Fruit fly (Drosophila melanogaster) whole organism: ENCODE data around the gene Osi4.

Experiments
- CG8478 ChIP-seq: fragments of >200 bp; optimal IDR thresholded peaks from 2 replicates; lab custom pipeline; 2018; ENCODE audit warnings: inconsistent platforms
- Dll ChIP-seq: fragments of >200 bp; optimal IDR thresholded peaks from 2 replicates; lab custom pipeline; 2017
- EcR ChIP-seq, 2 experiments: fragments of >200 bp; optimal IDR thresholded peaks; 2 replicates each; lab custom pipeline; 2017; ENCODE audit warnings: missing biosample characterization in 2 of 2, missing genetic modification characterization in 2 of 2, missing genetic modification reagents in 2 of 2
- pan ChIP-seq: fragments of >200 bp; optimal IDR thresholded peaks from 2 replicates; lab custom pipeline; 2017
- psq ChIP-seq: fragments of >200 bp; optimal IDR thresholded peaks from 2 replicates; lab custom pipeline; 2017
- usp ChIP-seq: fragments of >200 bp; optimal IDR thresholded peaks from 2 replicates; lab custom pipeline; 2017; ENCODE audit warnings: missing biosample characterization, missing genetic modification characterization, mixed read lengths

The Osi4 gene

DNA sequence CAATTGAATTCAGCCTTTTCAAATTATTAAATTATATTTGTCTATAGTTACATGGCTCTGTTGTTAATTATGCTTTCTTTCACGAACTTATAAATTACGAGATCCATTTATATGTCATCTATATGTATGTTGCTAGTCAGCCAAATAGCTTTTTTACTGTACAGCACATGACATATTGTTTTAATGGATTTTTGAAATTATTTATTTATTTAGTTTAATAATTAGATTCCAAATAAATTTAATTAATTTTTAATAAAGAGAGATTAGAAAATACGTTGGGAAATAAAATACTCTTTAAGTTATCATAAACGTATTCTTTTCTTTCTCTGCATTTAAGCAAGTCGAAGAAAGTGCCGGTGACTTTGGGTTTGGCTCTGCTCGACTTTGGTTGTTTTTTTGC lies 19.7 kb upstream of the Osi4 start:
- TF ChIP-seq Dll (lab: Kevin White, UChicago): no peak
- no peak for TF ChIP-seq usp (GFP tag; lab: Kevin White, UChicago)
- TF ChIP-seq CG8478 (lab: Kevin White, UChicago): no peak
- TF ChIP-seq pan (lab: Kevin White, UChicago): no peak
- TF ChIP-seq psq: no peak
- TF ChIP-seq EcR (GFP tag; optimal IDR thresholded peaks at IDR 0.05; lab: Kevin White, UChicago): no peak

DNA sequence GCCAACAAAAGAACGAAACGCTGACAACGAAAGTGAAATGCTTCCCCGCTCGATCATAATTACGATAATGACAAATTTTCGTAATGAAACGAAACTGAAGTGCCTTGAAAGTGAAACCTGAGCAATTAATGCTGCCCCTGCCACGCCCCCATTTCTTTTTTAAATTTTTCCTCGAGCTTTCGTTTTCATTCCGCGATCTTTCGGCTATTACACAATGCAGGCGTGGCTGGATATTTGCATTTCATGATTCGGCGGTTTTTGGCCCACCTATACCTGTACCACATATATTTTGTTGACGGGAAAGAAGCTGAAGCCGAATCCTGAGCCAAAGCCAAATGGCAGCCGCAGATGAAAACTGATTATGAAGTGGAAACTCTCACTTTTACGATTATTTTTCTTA lies 18.7 kb upstream of the Osi4 start:
- TF ChIP-seq pan (lab: Kevin White, UChicago) (no peak), EcR (GFP tag; optimal IDR thresholded peaks at IDR 0.05; lab: Kevin White, UChicago) (no peak), usp (GFP tag; lab: Kevin White, UChicago) (no peak), Dll (lab: Kevin White, UChicago) (no peak), CG8478 (lab: Kevin White, UChicago) (no peak), psq (no peak)

DNA sequence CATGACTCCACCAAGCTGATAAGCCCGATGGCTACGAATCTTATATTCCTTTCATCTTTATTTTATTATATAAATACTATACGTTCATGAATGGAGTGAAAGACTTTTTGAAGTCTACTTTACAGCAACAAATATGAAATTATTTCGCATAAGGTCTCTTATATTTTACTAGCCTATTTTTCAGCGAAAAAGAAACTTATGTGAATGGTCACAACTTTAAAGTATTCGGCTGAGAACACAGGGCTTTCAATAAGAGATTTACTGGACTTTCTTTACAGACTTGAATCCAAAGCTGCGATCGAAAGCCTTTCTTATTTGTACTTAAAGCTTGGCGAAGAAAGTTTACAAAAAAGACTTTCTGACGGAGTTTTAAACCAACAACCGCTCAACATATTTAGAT lies 17.4 kb upstream of the Osi4 start:
- no peak for TF ChIP-seq Dll (lab: Kevin White, UChicago)

DNA sequence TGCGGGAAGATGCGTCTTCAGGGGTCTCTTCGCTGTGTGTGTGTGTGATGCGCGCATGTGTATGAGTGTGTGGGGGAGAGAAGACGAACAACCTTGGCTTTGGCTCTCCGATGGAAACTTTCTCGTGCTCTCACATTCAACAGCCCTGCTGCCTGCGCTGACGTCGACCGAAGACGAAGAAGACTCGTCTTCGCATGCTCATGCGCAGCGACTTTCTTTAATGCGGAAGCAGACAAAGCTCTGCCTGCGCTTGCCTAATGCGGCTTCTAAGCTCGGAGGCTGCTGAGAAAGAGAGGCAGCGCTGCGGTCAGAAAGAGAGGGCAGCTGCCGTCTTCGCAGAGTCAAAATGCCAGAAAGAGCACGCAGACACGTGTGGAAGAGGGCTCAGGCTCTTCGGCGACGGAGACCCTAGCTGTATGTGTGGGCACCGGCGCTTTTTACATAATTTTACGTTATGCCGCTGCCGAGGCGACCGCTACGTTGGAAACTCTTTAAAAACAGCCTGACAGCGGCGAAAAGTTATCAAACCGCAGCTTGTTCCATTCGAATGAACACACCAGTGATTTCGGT lies 12.7 kb upstream of the Osi4 start, which contains the start of gene Osi6:
Gene Osi6 (plus strand): TSS at position 520 of the 570 bp plus-strand sequence.
- TF ChIP-seq usp (GFP tag; lab: Kevin White, UChicago): no peak
- TF ChIP-seq EcR (GFP tag; optimal IDR thresholded peaks at IDR 0.05; lab: Kevin White, UChicago): no peak
- TF ChIP-seq pan (lab: Kevin White, UChicago): no peak
- TF ChIP-seq Dll (lab: Kevin White, UChicago): peak; percentile 29
- no peak for TF ChIP-seq CG8478 (lab: Kevin White, UChicago)
- no peak for TF ChIP-seq psq

DNA sequence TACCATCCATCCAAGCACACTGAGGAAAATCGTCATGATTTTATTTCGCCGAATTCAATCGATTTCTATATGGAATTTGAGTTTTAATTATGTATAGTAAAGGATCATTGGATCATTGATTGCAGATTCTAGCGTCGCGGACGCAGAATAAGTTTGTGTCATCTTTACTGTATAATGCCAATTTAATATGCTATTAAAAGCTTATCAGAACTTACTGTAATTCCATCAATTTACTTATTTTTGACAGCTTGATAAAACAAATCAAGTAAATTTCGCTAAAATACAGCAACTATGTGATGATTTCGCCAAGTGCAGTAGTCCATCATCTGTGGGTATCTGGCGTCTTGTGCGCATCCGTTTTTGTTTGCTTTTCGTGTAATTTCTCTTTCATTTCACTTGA lies 11.5 kb upstream of the Osi4 start:
- TF ChIP-seq usp (GFP tag; lab: Kevin White, UChicago): no peak
- no peak for TF ChIP-seq EcR (GFP tag; optimal IDR thresholded peaks at IDR 0.05; lab: Kevin White, UChicago)
- no peak for TF ChIP-seq pan (lab: Kevin White, UChicago)
- no peak for TF ChIP-seq psq
- TF ChIP-seq Dll (lab: Kevin White, UChicago): no peak
- no peak for TF ChIP-seq CG8478 (lab: Kevin White, UChicago)

DNA sequence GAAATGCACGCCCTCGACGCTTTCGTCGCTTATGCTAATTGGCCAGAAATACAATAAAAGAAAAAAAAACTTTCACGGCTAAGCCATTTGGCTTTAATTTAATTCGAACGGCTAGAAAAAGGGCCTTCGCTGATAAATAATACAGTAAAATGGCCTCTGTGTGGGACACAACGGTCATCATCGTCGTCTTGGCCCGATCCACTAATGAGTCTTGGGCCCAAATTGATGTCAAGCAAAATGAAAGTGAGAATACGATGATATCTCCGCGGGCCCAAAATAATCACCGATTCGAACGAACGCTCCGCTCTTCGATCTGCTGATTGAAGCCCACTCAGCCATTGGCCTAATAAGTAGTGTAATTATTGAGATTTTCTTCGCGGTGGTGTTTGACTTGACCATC lies 9.8 kb upstream of the Osi4 start:
- no peak for TF ChIP-seq pan (lab: Kevin White, UChicago)
- no peak for TF ChIP-seq EcR (GFP tag; optimal IDR thresholded peaks at IDR 0.05; lab: Kevin White, UChicago)
- no peak for TF ChIP-seq usp (GFP tag; lab: Kevin White, UChicago)
- TF ChIP-seq psq: no peak
- TF ChIP-seq Dll (lab: Kevin White, UChicago): no peak
- no peak for TF ChIP-seq CG8478 (lab: Kevin White, UChicago)

DNA sequence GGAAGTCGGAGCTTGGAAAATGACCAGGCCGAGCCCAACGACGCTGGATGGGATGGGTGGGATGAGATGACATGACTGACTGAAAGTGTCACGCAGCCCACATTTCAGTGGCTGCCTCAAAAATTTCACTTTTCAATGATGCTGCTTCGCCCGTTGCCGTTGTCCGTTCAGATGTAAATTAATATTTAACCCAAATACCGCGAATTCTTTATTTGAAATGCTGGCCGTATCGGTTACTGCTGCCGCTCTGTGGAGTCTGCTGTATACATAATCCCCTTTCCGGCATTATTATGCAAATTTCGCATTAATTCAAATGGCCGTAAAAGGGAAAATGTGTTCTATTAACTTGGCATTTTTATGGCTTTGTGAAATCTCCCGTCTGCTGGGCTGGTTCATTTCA lies 8.7 kb upstream of the Osi4 start:
- TF ChIP-seq usp (GFP tag; lab: Kevin White, UChicago): no peak
- TF ChIP-seq CG8478 (lab: Kevin White, UChicago): no peak
- TF ChIP-seq pan (lab: Kevin White, UChicago): no peak
- TF ChIP-seq psq: no peak

DNA sequence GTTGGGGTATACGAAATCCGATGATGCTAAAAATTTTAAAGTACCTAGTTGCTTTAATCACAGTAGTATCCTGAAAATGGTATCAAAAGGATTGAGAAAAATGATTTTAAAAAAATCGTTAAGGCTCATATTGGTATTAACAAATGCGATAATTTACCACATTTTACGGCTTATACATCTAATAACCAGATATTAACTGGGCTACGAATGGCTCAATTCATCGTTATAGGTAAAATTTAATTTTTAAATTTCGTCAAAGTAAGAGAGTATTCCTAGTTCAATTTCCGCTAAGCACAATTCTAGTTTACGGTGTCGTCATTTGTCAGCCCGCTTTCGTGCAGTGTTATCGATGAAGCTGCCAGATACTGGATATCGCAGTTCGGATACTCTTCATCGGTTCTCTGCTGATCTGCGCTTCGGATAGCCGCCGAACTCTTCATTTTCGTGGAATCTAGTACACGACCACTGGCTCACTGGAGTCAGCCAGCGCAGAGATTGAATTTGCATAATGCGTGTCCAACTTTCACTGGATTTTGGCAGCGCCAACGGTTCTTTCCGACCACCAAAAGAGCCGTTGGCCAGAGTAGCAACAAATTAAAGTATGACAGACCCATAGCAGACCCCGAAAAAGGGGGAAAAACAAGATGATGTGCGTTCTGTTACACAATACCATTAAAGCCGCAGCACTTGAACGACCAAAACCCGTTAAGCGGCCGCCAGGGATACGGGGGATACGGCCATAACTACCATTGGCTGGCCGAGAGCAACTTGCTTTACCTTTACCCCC lies 7.7 kb upstream of the Osi4 start:
- TF ChIP-seq Dll (lab: Kevin White, UChicago) (peak; percentile 37), psq (no peak)

DNA sequence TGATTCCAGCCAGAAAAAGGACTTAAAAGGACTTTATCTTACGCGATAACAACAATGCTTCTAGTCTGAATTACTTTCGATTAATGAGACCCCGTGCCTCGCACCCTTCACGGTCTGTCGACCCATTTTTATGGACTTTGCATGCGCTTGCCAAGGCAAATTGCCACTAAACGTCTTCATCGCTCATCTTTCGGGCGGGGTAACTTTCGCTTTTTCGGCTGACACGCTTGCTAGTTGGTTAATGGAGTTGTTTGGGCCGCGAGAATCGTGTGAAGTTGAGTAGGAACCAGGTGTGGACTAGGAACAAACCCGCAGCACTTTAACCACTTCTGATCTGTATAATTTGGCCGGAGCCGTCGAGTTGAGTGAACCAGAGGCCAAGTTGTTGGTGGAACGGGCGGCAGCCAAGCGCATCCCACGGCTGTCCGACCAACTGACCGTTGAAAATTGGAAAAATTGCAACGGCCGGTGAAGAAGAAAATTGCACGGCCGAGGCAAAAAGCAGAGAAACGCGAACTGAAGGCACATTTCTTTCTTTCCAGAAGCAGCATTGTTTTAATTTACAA lies 5.5 kb upstream of the Osi4 start, which contains the start of gene Osi5:
Gene Osi5 (plus strand): TSS at position 516 of the 566 bp plus-strand sequence.
- TF ChIP-seq pan (lab: Kevin White, UChicago) (no peak), Dll (lab: Kevin White, UChicago) (no peak), EcR (GFP tag; optimal IDR thresholded peaks at IDR 0.05; lab: Kevin White, UChicago) (no peak), usp (GFP tag; lab: Kevin White, UChicago) (no peak), psq (no peak), CG8478 (lab: Kevin White, UChicago) (no peak)

DNA sequence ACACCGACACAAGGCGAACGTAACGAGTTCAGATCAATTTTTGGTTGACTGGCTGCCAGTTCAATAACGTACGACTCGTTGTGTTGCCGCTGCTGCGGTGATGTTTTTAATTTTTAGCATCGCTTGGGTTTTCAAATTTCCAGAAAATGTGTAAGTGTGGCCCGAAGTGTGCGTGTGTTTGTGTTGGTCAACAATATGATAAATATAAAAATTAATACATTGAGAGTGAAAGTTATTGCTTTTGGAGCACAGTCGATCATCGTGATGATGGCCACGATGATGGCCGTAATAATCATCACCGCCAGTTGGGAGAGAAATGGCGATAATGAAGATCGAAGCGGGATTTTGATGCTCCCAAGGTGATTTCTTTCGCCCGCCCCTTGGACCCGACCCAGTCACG lies 4.6 kb upstream of the Osi4 start:
- TF ChIP-seq usp (GFP tag; lab: Kevin White, UChicago): no peak
- TF ChIP-seq pan (lab: Kevin White, UChicago): no peak
- no peak for TF ChIP-seq psq
- no peak for TF ChIP-seq CG8478 (lab: Kevin White, UChicago)
- TF ChIP-seq Dll (lab: Kevin White, UChicago): no peak
- TF ChIP-seq EcR (GFP tag; optimal IDR thresholded peaks at IDR 0.05; lab: Kevin White, UChicago): no peak

DNA sequence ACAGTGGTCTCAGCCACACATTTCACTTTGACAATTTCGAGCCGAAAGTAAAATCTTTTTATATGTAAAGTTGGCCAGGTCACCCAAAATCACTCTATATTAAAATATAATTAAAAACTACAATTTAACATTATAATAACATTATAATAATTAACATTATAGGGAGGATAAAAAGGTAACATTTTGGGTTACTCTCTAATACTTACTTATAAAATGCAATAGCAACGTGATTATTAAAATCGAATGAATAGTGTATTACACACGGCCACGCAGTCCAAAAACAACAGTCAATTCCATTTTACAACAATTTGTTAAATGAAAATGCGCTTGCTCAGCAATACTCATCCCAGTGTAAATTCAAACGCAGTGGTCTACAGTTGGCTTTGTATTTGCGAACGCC lies 538 bp upstream of the Osi4 start:
- TF ChIP-seq pan (lab: Kevin White, UChicago) (no peak), usp (GFP tag; lab: Kevin White, UChicago) (no peak), EcR (GFP tag; optimal IDR thresholded peaks at IDR 0.05; lab: Kevin White, UChicago) (no peak)
